Worm (Caenorhabditis elegans) whole organism, young adult: ENCODE results near the gene cdh-4.

Source experiments
- C06A6.2 ChIP-seq: fragments of 200-800 bp; sonication (Bioruptor generic); conservative IDR thresholded peaks from 2 replicates; pipeline ENCODE4 v1.3.6; 2022; ENCODE audit warnings: missing genetic modification characterization, missing compliant biosample characterization
- D2030.7 ChIP-seq: fragments of 200-800 bp; sonication (Bioruptor generic); IDR thresholded peaks from 2 replicates; pipeline ENCODE4 v1.3.6; 2022; ENCODE audit warnings: missing genetic modification reagents, missing genetic modification characterization, missing compliant biosample characterization
- F10E7.11 ChIP-seq: sonication (generic microtip); optimal IDR thresholded peaks from 2 replicates; lab custom pipeline; 2017; ENCODE audit warnings: mild to moderate bottlenecking, missing genetic modification characterization, moderate library complexity, missing compliant biosample characterization
- F22D6.2 ChIP-seq: sonication (generic microtip); optimal IDR thresholded peaks from 2 replicates; lab custom pipeline; 2016; ENCODE audit warnings: mild to moderate bottlenecking, missing genetic modification characterization, missing compliant biosample characterization
- F37B4.10 ChIP-seq: fragments of 200-800 bp; sonication (Bioruptor generic); IDR thresholded peaks from 2 replicates; pipeline ENCODE4 v1.3.6; 2022; ENCODE audit warnings: missing genetic modification characterization, missing compliant biosample characterization
- F49E8.2 ChIP-seq: sonication (generic microtip); optimal IDR thresholded peaks from 3 replicates; lab custom pipeline; 2017; ENCODE audit warnings: missing genetic modification characterization, mild to moderate bottlenecking, missing compliant biosample characterization, antibody characterized with exemption, moderate library complexity; ENCODE audit not compliant: insufficient read depth
- F57A8.1 ChIP-seq: fragments of 200-800 bp; sonication (Bioruptor generic); optimal IDR thresholded peaks from 2 replicates; lab custom pipeline; 2018; ENCODE audit warnings: mild to moderate bottlenecking, missing genetic modification characterization, moderate library complexity, missing compliant biosample characterization
- F57C9.4 ChIP-seq: sonication (generic microtip); optimal IDR thresholded peaks from 2 replicates; lab custom pipeline; 2017; ENCODE audit warnings: mild to moderate bottlenecking, missing genetic modification characterization, missing compliant biosample characterization
- K11D2.4 ChIP-seq: fragments of 200-800 bp; sonication (Bioruptor generic); IDR thresholded peaks from 2 replicates; pipeline ENCODE4 v1.3.6; 2022; ENCODE audit warnings: missing genetic modification reagents, missing genetic modification characterization, missing compliant biosample characterization
- K12H6.12 ChIP-seq: fragments of 200-800 bp; sonication (Bioruptor generic); optimal IDR thresholded peaks from 2 replicates; lab custom pipeline; 2018; ENCODE audit warnings: mild to moderate bottlenecking, missing genetic modification characterization, missing compliant biosample characterization
- T26A5.8 ChIP-seq: sonication (generic microtip); optimal IDR thresholded peaks from 2 replicates; lab custom pipeline; 2016; ENCODE audit warnings: missing genetic modification characterization, missing compliant biosample characterization
- akir-1 ChIP-seq: fragments of 200-800 bp; sonication (Bioruptor generic); optimal IDR thresholded peaks from 2 replicates; lab custom pipeline; 2018; ENCODE audit warnings: mild to moderate bottlenecking, missing genetic modification characterization, moderate library complexity, missing compliant biosample characterization
- ama-1 ChIP-seq, 3 experiments: fragments of 150-350 bp in 1 of 3; sonication (generic microtip) in 2 of 3; optimal IDR thresholded peaks; 2 replicates each; lab custom pipeline; 2014 to 2018; ENCODE audit warnings: missing biosample characterization in 2 of 3, missing genetic modification characterization in 2 of 3, missing genetic modification reagents in 2 of 3
- aptf-2 ChIP-seq: fragments of 200-800 bp; sonication (Bioruptor generic); conservative IDR thresholded peaks from 2 replicates; pipeline ENCODE4 v1.3.6; 2022; ENCODE audit warnings: missing genetic modification reagents, missing genetic modification characterization, missing compliant biosample characterization
- athp-1 ChIP-seq: sonication (generic microtip); optimal IDR thresholded peaks from 2 replicates; lab custom pipeline; 2017; ENCODE audit warnings: mild to moderate bottlenecking, missing genetic modification characterization, missing compliant biosample characterization
- attf-5 ChIP-seq: fragments of 200-800 bp; sonication (Bioruptor generic); optimal IDR thresholded peaks from 2 replicates; lab custom pipeline; 2018; ENCODE audit warnings: mild to moderate bottlenecking, missing genetic modification characterization, missing compliant biosample characterization
- attf-6 ChIP-seq: fragments of 200-800 bp; sonication (Bioruptor generic); IDR thresholded peaks from 2 replicates; pipeline ENCODE4 v1.3.6; 2022; ENCODE audit warnings: missing genetic modification reagents, missing genetic modification characterization, missing compliant biosample characterization
- bed-2 ChIP-seq: fragments of 200-800 bp; sonication (Bioruptor generic); IDR thresholded peaks from 2 replicates; pipeline ENCODE4 v1.3.6; 2022; ENCODE audit warnings: missing genetic modification reagents, missing genetic modification characterization, missing compliant biosample characterization
- cebp-1 ChIP-seq, 2 experiments: fragments of 200-800 bp in 1 of 2; sonication (Bioruptor generic) in 1 of 2; sonication (generic microtip) in 1 of 2; IDR thresholded peaks in 1 of 2; optimal IDR thresholded peaks in 1 of 2; 2 replicates each; pipeline versions ENCODE4 v1.3.6 to Lab custom; 2017 to 2022; ENCODE audit warnings: missing compliant biosample characterization in 2 of 2, missing genetic modification characterization in 2 of 2, mild to moderate bottlenecking in 1 of 2, missing genetic modification reagents in 1 of 2, moderate library complexity in 1 of 2
- ceh-27 ChIP-seq: fragments of 200-800 bp; sonication (Bioruptor generic); optimal IDR thresholded peaks from 2 replicates; lab custom pipeline; 2018; ENCODE audit warnings: mild to moderate bottlenecking, missing genetic modification characterization, moderate library complexity, missing compliant biosample characterization
- die-1 ChIP-seq: sonication (generic microtip); optimal IDR thresholded peaks from 2 replicates; lab custom pipeline; 2016; ENCODE audit warnings: missing genotype, mild to moderate bottlenecking, missing genetic modification characterization, missing compliant biosample characterization
- efl-1 ChIP-seq: fragments of 150-350 bp; optimal IDR thresholded peaks from 2 replicates; lab custom pipeline; 2014; ENCODE audit warnings: missing biosample characterization, missing genetic modification reagents, missing genetic modification characterization
- ekl-4 ChIP-seq: fragments of 200-800 bp; sonication (Bioruptor generic); IDR thresholded peaks from 2 replicates; pipeline ENCODE4 v1.3.6; 2022; ENCODE audit warnings: missing genetic modification reagents, missing genetic modification characterization, missing compliant biosample characterization
- gei-17 ChIP-seq: fragments of 200-800 bp; sonication (Bioruptor generic); optimal IDR thresholded peaks from 2 replicates; lab custom pipeline; 2018; ENCODE audit warnings: mild to moderate bottlenecking, missing genetic modification characterization, missing compliant biosample characterization
- him-1 ChIP-seq: sonication (generic microtip); optimal IDR thresholded peaks from 2 replicates; lab custom pipeline; 2016; ENCODE audit warnings: missing genotype, missing genetic modification reagents, missing genetic modification characterization, missing compliant biosample characterization
- hmg-1.2 ChIP-seq: fragments of 200-800 bp; sonication (Bioruptor generic); IDR thresholded peaks from 2 replicates; pipeline ENCODE4 v1.3.6; 2022; ENCODE audit warnings: missing genetic modification reagents, missing genetic modification characterization, missing compliant biosample characterization
- hmg-20 ChIP-seq: fragments of 200-800 bp; sonication (Bioruptor generic); IDR thresholded peaks from 2 replicates; pipeline ENCODE4 v1.3.6; 2022; ENCODE audit warnings: missing genetic modification reagents, missing genetic modification characterization, missing compliant biosample characterization
- lag-1 ChIP-seq: fragments of 200-800 bp; sonication (Bioruptor generic); IDR thresholded peaks from 2 replicates; pipeline ENCODE4 v1.3.6; 2022; ENCODE audit warnings: missing genetic modification reagents, missing genetic modification characterization, missing compliant biosample characterization
- let-607 ChIP-seq, 2 experiments: fragments of 200-800 bp in 1 of 2; sonication (Bioruptor generic) in 1 of 2; sonication (generic microtip) in 1 of 2; optimal IDR thresholded peaks; 2 replicates each; lab custom pipeline; 2016 to 2018; ENCODE audit warnings: mild to moderate bottlenecking in 2 of 2, missing compliant biosample characterization in 2 of 2, missing genetic modification characterization in 2 of 2, moderate library complexity in 2 of 2, missing genotype in 1 of 2
- lin-26 ChIP-seq: fragments of 200-800 bp; sonication (Bioruptor generic); IDR thresholded peaks from 2 replicates; pipeline ENCODE4 v1.3.6; 2022; ENCODE audit warnings: missing genetic modification reagents, missing genetic modification characterization, missing compliant biosample characterization
- lin-40 ChIP-seq: sonication (generic microtip); optimal IDR thresholded peaks from 2 replicates; lab custom pipeline; 2016; ENCODE audit warnings: missing genetic modification characterization, mild to moderate bottlenecking, missing compliant biosample characterization, missing genotype, missing genetic modification reagents
- lin-54 ChIP-seq: fragments of 200-800 bp; sonication (Bioruptor generic); optimal IDR thresholded peaks from 2 replicates; lab custom pipeline; 2018; ENCODE audit warnings: mild to moderate bottlenecking, missing genetic modification characterization, missing compliant biosample characterization
- lsy-27 ChIP-seq: sonication (generic microtip); optimal IDR thresholded peaks from 2 replicates; lab custom pipeline; 2017; ENCODE audit warnings: missing genetic modification characterization, mild to moderate bottlenecking, missing compliant biosample characterization, antibody characterized with exemption, missing genotype, borderline replicate concordance; ENCODE audit not compliant: insufficient read depth
- madf-6 ChIP-seq: fragments of 200-800 bp; sonication (Bioruptor generic); IDR thresholded peaks from 2 replicates; pipeline ENCODE4 v1.3.6; 2022; ENCODE audit warnings: missing genetic modification reagents, missing genetic modification characterization, missing compliant biosample characterization
- mcd-1 ChIP-seq: fragments of 200-800 bp; sonication (Bioruptor generic); IDR thresholded peaks from 2 replicates; pipeline ENCODE4 v1.3.6; 2022; ENCODE audit warnings: missing genetic modification reagents, missing genetic modification characterization, missing compliant biosample characterization
- nhr-120 ChIP-seq: fragments of 200-800 bp; sonication (Bioruptor generic); IDR thresholded peaks from 2 replicates; pipeline ENCODE4 v1.3.6; 2022; ENCODE audit warnings: missing genetic modification characterization, missing compliant biosample characterization
- nhr-179 ChIP-seq: sonication (generic microtip); optimal IDR thresholded peaks from 2 replicates; lab custom pipeline; 2016; ENCODE audit warnings: mild to moderate bottlenecking, missing genetic modification characterization, missing compliant biosample characterization
- nhr-80 ChIP-seq: sonication (generic microtip); optimal IDR thresholded peaks from 2 replicates; lab custom pipeline; 2016; ENCODE audit warnings: missing genetic modification characterization, missing compliant biosample characterization
- pbrm-1 ChIP-seq: fragments of 200-800 bp; sonication (Bioruptor generic); IDR thresholded peaks from 2 replicates; pipeline ENCODE4 v1.3.6; 2022; ENCODE audit warnings: missing genetic modification reagents, missing genetic modification characterization, missing compliant biosample characterization
- rcor-1 ChIP-seq: fragments of 200-800 bp; sonication (Bioruptor generic); IDR thresholded peaks from 2 replicates; pipeline ENCODE4 v1.3.6; 2022; ENCODE audit warnings: missing genetic modification reagents, missing genetic modification characterization, missing compliant biosample characterization
- rec-8 ChIP-seq, 2 experiments: sonication (generic microtip); optimal IDR thresholded peaks; 2 replicates each; lab custom pipeline; 2016; ENCODE audit warnings: mild to moderate bottlenecking in 2 of 2, missing genetic modification characterization in 2 of 2, missing genetic modification reagents in 2 of 2, missing genotype in 2 of 2, missing biosample characterization in 1 of 2, missing compliant biosample characterization in 1 of 2, moderate library complexity in 1 of 2
- rpc-1 ChIP-seq, 2 experiments: fragments of 150-350 bp in 1 of 2; sonication (generic microtip) in 1 of 2; optimal IDR thresholded peaks; 2 replicates each; lab custom pipeline; 2014 to 2018; ENCODE audit warnings: missing biosample characterization in 1 of 2, missing genetic modification characterization in 1 of 2, missing genetic modification reagents in 1 of 2, missing genotype in 1 of 2
- sdz-38 ChIP-seq: sonication (generic microtip); optimal IDR thresholded peaks from 2 replicates; lab custom pipeline; 2016; ENCODE audit warnings: missing genotype, missing genetic modification characterization, missing compliant biosample characterization
- sea-2 ChIP-seq: fragments of 200-800 bp; sonication (Bioruptor generic); IDR thresholded peaks from 2 replicates; pipeline ENCODE4 v1.3.6; 2022; ENCODE audit warnings: missing genetic modification characterization, missing compliant biosample characterization
- snpc-1.3 ChIP-seq: sonication (generic microtip); optimal IDR thresholded peaks from 2 replicates; lab custom pipeline; 2017; ENCODE audit warnings: missing genetic modification characterization, mild to moderate bottlenecking, missing compliant biosample characterization, antibody characterized with exemption, moderate library complexity, missing genotype, missing genetic modification reagents; ENCODE audit not compliant: insufficient read depth
- xnd-1 ChIP-seq: sonication (generic microtip); optimal IDR thresholded peaks from 2 replicates; lab custom pipeline; 2016; ENCODE audit warnings: missing genotype, missing genetic modification reagents, missing genetic modification characterization, missing compliant biosample characterization
- zim-3 ChIP-seq: sonication (generic microtip); optimal IDR thresholded peaks from 2 replicates; lab custom pipeline; 2017; ENCODE audit warnings: mild to moderate bottlenecking, missing genetic modification characterization, moderate library complexity, missing compliant biosample characterization

The cdh-4 gene

ce11 chrIII:4568455-4568854, 48.3 kb downstream of the cdh-4 start, which contains the start of gene idhg-1:
Gene idhg-1 (plus strand): TSS chrIII:4568797.
- no peak for TF ChIP-seq nhr-120
- TF ChIP-seq ceh-27: peak; percentile 34
- TF ChIP-seq hmg-20: 0 out of 2 replicates have a peak, but pooled peaks have one; percentile 64
- TF ChIP-seq lsy-27: no peak
- peak; percentile 65 for TF ChIP-seq pbrm-1
- peak; percentile 50 for TF ChIP-seq snpc-1.3 (tag; lab: Kevin White, UChicago)
- peak; percentile 0 for TF ChIP-seq xnd-1 (tag; lab: Kevin White, UChicago)
- TF ChIP-seq nhr-179 (tag; lab: Kevin White, UChicago): no peak
- TF ChIP-seq F49E8.2 (tag; lab: Kevin White, UChicago): no peak
- no peak for TF ChIP-seq sdz-38 (tag; lab: Kevin White, UChicago)
- TF ChIP-seq nhr-80 (tag; lab: Kevin White, UChicago): peak; percentile 59
- peak; percentile 55 to 59 for TF ChIP-seq rec-8 (tag; optimal IDR thresholded peaks at IDR 0.05; lab: Kevin White, UChicago)
- peak; percentile 51 for TF ChIP-seq lin-40 (tag; lab: Kevin White, UChicago)
- TF ChIP-seq let-607 (tag; optimal IDR thresholded peaks at IDR 0.05; lab: Kevin White, UChicago): peak in 1 of 2 experiments; percentile 11
- peak; percentile 21 for TF ChIP-seq die-1 (tag; lab: Kevin White, UChicago)
- TF ChIP-seq attf-6: no peak
- peak; percentile 7 for TF ChIP-seq zim-3 (tag; lab: Kevin White, UChicago)
- TF ChIP-seq aptf-2 (GFP tag; lab: Robert Waterston, UW): no peak
- TF ChIP-seq ekl-4 (GFP tag; lab: Robert Waterston, UW): 0 out of 2 replicates have a peak, but pooled peaks have one; percentile 26
- TF ChIP-seq rpc-1 (optimal IDR thresholded peaks at IDR 0.05; lab: Kevin White, UChicago): peak; percentile 55
- no peak for TF ChIP-seq rpc-1 (tag; optimal IDR thresholded peaks at IDR 0.05; lab: Kevin White, UChicago)
- peak; percentile 74 for TF ChIP-seq madf-6
- no peak for TF ChIP-seq bed-2 (GFP tag; lab: Robert Waterston, UW)
- peak; percentile 30 for TF ChIP-seq athp-1 (tag; lab: Kevin White, UChicago)
- TF ChIP-seq lag-1 (GFP tag; lab: Robert Waterston, UW): no peak
- TF ChIP-seq F57C9.4 (tag; lab: Kevin White, UChicago): no peak
- TF ChIP-seq gei-17 (GFP tag; lab: Kevin White, UChicago): no peak
- no peak for TF ChIP-seq sea-2 (GFP tag; lab: Robert Waterston, UW)
- TF ChIP-seq C06A6.2 (GFP tag; lab: Robert Waterston, UW): no peak
- no peak for TF ChIP-seq F37B4.10 (GFP tag; lab: Robert Waterston, UW)
- TF ChIP-seq K12H6.12 (tag; lab: Kevin White, UChicago): peak; percentile 45
- TF ChIP-seq attf-5: peak; percentile 78
- TF ChIP-seq F22D6.2: peak; percentile 8
- peak; percentile 46; the same call in 1 of the 2 replicates for TF ChIP-seq mcd-1 (GFP tag; lab: Robert Waterston, UW)
- TF ChIP-seq akir-1 (GFP tag; lab: Kevin White, UChicago): no peak
- no peak for TF ChIP-seq K11D2.4 (GFP tag; lab: Robert Waterston, UW)
- TF ChIP-seq F10E7.11 (tag; lab: Kevin White, UChicago): no peak
- TF ChIP-seq D2030.7: no peak
- TF ChIP-seq cebp-1 (GFP tag; IDR thresholded peaks at IDR 0.05; lab: Robert Waterston, UW): no peak
- TF ChIP-seq cebp-1 (tag; optimal IDR thresholded peaks at IDR 0.05; lab: Kevin White, UChicago): peak; percentile 71
- peak; percentile 61 for TF ChIP-seq hmg-1.2 (GFP tag; lab: Robert Waterston, UW)
- TF ChIP-seq lin-54 (GFP tag; lab: Kevin White, UChicago): peak; percentile 55
- no peak for TF ChIP-seq F57A8.1 (GFP tag; lab: Kevin White, UChicago)
- no peak for TF ChIP-seq T26A5.8 (tag; lab: Kevin White, UChicago)
- peak; percentile 7 for TF ChIP-seq efl-1
- TF ChIP-seq him-1 (tag; lab: Kevin White, UChicago): peak; percentile 80
- TF ChIP-seq lin-26 (GFP tag; lab: Robert Waterston, UW): no peak
- no peak for TF ChIP-seq ama-1 (optimal IDR thresholded peaks at IDR 0.05; lab: Kevin White, UChicago)
- peak in 1 of 2 experiments; percentile 23 for TF ChIP-seq ama-1 (GFP tag; optimal IDR thresholded peaks at IDR 0.05; lab: Kevin White, UChicago)
- peak; percentile 63; the same call in 1 of the 2 replicates for TF ChIP-seq rcor-1 (GFP tag; lab: Robert Waterston, UW)
